Worm (Caenorhabditis elegans): ENCODE data around the gene ugt-7.
A peak's percentile ranks its signal among the peaks of the same experiment; 100 is the strongest.
"Not testable (repeated sequence)": the region's sequence is repeated elsewhere in the genome, so short reads cannot be mapped to it uniquely, and the experiment has no call there.

DNA sequence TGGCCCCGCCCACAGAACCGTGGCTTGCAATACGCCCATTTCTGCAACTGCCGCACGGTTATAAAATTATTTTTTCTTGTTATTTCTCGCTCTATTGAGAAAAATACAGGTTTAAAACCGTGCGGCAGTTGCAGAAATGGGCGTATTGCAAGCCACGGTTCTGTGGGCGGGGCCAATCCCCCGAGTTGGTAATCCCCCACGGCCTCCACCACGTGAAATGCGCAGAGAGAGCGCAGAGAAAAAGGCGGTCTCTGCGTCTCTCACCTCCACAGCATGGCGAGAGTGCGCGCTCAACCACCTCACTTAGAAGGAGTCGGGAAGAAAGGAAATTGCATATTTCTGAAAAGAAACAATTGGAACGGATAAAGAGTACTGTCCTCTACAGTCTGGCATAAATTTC lies 46.9 kb upstream of the ugt-7 start:
- TF ChIP-seq sea-1 (GFP tag; conservative IDR thresholded peaks at IDR 0.05): peak; percentile 69; the same call in 1 of the 2 replicates
- not testable (repeated sequence) for TF ChIP-seq tbx-11 (GFP tag; IDR thresholded peaks at IDR 0.05); hmg-4 (GFP tag; optimal IDR thresholded peaks at IDR 0.05); tbx-37 (GFP tag; conservative IDR thresholded peaks at IDR 0.05); ama-1 (optimal IDR thresholded peaks at IDR 0.05); ceh-36 (tag; optimal IDR thresholded peaks at IDR 0.05); tra-4 (tag; optimal IDR thresholded peaks at IDR 0.05); ets-7 (tag; optimal IDR thresholded peaks at IDR 0.05); flt-1 (GFP tag; IDR thresholded peaks at IDR 0.05); ceh-13 (GFP tag; optimal IDR thresholded peaks at IDR 0.05); F13C5.2 (tag; optimal IDR thresholded peaks at IDR 0.05); hnd-1 (tag; optimal IDR thresholded peaks at IDR 0.05); hmbx-1 (tag; optimal IDR thresholded peaks at IDR 0.05); aly-1 (tag; optimal IDR thresholded peaks at IDR 0.05)
